Fruit fly (Drosophila melanogaster) whole organism, pupa: ENCODE data around the gene ato.

ENCODE experiments used
- CG17806 ChIP-seq: fragments of 200-800 bp; sonication (Bioruptor generic); optimal IDR thresholded peaks from 2 replicates; lab custom pipeline; 2018; ENCODE audit warnings: missing biosample characterization, mild to moderate bottlenecking, missing genetic modification characterization, moderate library complexity
- CG32121 ChIP-seq: fragments of 200-800 bp; sonication (Bioruptor generic); IDR thresholded peaks from 2 replicates; pipeline ENCODE4 v1.3.6; 2022; ENCODE audit warnings: missing biosample characterization, missing genetic modification characterization
- CG34367 ChIP-seq: fragments of 200-800 bp; sonication (Bioruptor generic); optimal IDR thresholded peaks from 2 replicates; lab custom pipeline; 2018; ENCODE audit warnings: missing biosample characterization, mild to moderate bottlenecking, missing genetic modification characterization
- CG9948 ChIP-seq: fragments of 200-800 bp; sonication (Bioruptor generic); optimal IDR thresholded peaks from 2 replicates; lab custom pipeline; 2018; ENCODE audit warnings: missing biosample characterization, mild to moderate bottlenecking, missing genetic modification characterization, moderate library complexity
- D1 ChIP-seq: fragments of 200-800 bp; sonication (Bioruptor generic); optimal IDR thresholded peaks from 2 replicates; lab custom pipeline; 2018; ENCODE audit warnings: missing biosample characterization, mild to moderate bottlenecking, missing genetic modification characterization, moderate library complexity
- Ets98B ChIP-seq: fragments of 200-800 bp; sonication (Bioruptor generic); IDR thresholded peaks from 2 replicates; pipeline ENCODE4 v1.3.6; 2022; ENCODE audit warnings: missing biosample characterization, missing genetic modification characterization
- Pif1B ChIP-seq: fragments of 200-800 bp; sonication (Bioruptor generic); optimal IDR thresholded peaks from 3 replicates; lab custom pipeline; 2016; ENCODE audit warnings: missing biosample characterization, missing genetic modification characterization

DNA sequence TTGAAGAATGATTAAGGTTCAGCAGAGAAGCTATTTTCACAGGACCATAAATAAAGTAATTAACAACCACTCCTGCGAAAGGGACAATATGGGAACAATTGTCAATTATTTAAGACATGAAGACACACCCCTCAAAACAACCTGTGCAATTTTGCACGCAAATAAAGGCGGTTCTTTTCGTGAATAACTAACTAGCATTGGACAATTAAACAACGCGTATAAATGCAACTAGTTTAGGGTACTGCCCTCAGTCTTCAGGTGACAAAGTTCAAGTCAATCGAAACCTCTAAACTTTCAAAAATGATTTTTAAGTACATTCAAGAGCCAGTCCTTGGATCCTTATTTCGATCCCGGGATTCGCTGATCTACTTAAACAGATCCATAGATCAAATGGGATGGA lies 43.6 kb downstream of the ato start, which contains the start of gene Or85a:
- TF ChIP-seq CG9948 (no peak), CG17806 (tag; lab: Kevin White, UChicago) (no peak), Ets98B (GFP tag; lab: Robert Waterston, UW) (no peak), CG34367 (tag; lab: Kevin White, UChicago) (no peak), Pif1B (no peak), D1 (tag; lab: Kevin White, UChicago) (no peak), CG32121 (GFP tag; lab: Robert Waterston, UW) (no peak)
